Fruit fly (Drosophila melanogaster) whole organism, wandering third instar larva: Measurements from ENCODE around the gene CG33703.

Experiments
- Abd-B ChIP-seq: fragments of >200 bp; optimal IDR thresholded peaks from 2 replicates; lab custom pipeline; 2017; ENCODE audit warnings: missing biosample characterization, missing genetic modification characterization
- Dfd ChIP-seq: fragments of >200 bp; optimal IDR thresholded peaks from 2 replicates; lab custom pipeline; 2017; ENCODE audit warnings: missing biosample characterization, missing genetic modification characterization
- HLH106 ChIP-seq: fragments of 200-800 bp; optimal IDR thresholded peaks from 3 replicates; lab custom pipeline; 2019; ENCODE audit warnings: missing biosample characterization, mild to moderate bottlenecking, missing genetic modification characterization, moderate library complexity
- dmrt93B ChIP-seq: fragments of 200-800 bp; sonication (Bioruptor generic); optimal IDR thresholded peaks from 2 replicates; lab custom pipeline; 2018; ENCODE audit warnings: missing biosample characterization, mild to moderate bottlenecking, missing genetic modification characterization
- h ChIP-seq: fragments of 200-800 bp; sonication (Bioruptor generic); optimal IDR thresholded peaks from 3 replicates; lab custom pipeline; 2016; ENCODE audit warnings: missing biosample characterization, mild to moderate bottlenecking, missing genetic modification characterization
- lola ChIP-seq: fragments of >200 bp; optimal IDR thresholded peaks from 2 replicates; lab custom pipeline; 2017; ENCODE audit warnings: missing biosample characterization, missing genetic modification characterization
- pan ChIP-seq: fragments of >200 bp; optimal IDR thresholded peaks from 2 replicates; lab custom pipeline; 2017
- psq ChIP-seq: fragments of 200-800 bp; sonication (Bioruptor generic); optimal IDR thresholded peaks from 3 replicates; lab custom pipeline; 2017; ENCODE audit warnings: missing biosample characterization, mild to moderate bottlenecking, missing genetic modification characterization, moderate library complexity
- tai ChIP-seq: sonication (Bioruptor generic); optimal IDR thresholded peaks from 2 replicates; lab custom pipeline; 2016; ENCODE audit warnings: missing biosample characterization, missing genetic modification characterization
- usp ChIP-seq: fragments of >200 bp; optimal IDR thresholded peaks from 2 replicates; lab custom pipeline; 2017; ENCODE audit warnings: missing biosample characterization, missing genetic modification characterization

DNA sequence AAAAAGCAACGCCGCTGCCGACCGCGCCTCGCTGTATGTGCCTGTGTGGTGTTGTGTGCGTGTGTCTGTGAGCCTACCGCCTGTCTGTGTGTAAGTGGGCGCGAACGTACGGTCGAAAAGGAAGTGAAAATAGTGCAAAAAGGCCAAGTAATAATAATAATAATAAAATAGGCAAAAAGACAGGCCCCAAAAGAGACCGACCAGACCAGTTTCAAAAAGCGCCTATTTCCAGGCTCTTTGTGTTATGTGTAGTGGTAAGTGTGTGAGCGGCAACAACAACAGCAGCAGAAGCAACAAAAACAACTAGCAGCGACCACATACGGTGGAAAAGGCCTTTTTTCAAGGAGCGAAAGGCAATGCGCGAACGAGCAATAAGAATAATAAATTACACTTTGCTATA is 49.7 kb downstream of the CG33703 start:
- TF ChIP-seq pan (no peak), psq (GFP tag; lab: Kevin White, UChicago) (no peak), tai (no peak), HLH106 (tag; lab: Kevin White, UChicago) (no peak), dmrt93B (GFP tag; lab: Kevin White, UChicago) (no peak), lola (GFP tag; lab: Kevin White, UChicago) (no peak), usp (GFP tag; lab: Kevin White, UChicago) (no peak), h (GFP tag; lab: Kevin White, UChicago) (no peak), Dfd (GFP tag; lab: Kevin White, UChicago) (no peak), Abd-B (no peak)
